Worm (Caenorhabditis elegans) whole organism, young adult: Measurements from ENCODE around the gene C28H8.8.

Experiments
- B0336.3 ChIP-seq: fragments of 200-800 bp; sonication (Bioruptor generic); IDR thresholded peaks from 2 replicates; pipeline ENCODE4 v1.3.6; 2022; ENCODE audit warnings: missing genetic modification characterization, missing compliant biosample characterization
- C06A6.2 ChIP-seq: fragments of 200-800 bp; sonication (Bioruptor generic); conservative IDR thresholded peaks from 2 replicates; pipeline ENCODE4 v1.3.6; 2022; ENCODE audit warnings: missing genetic modification characterization, missing compliant biosample characterization
- C17E4.6 ChIP-seq: fragments of 200-800 bp; sonication (Bioruptor generic); IDR thresholded peaks from 2 replicates; pipeline ENCODE4 v1.3.6; 2022; ENCODE audit warnings: missing genetic modification reagents, missing genetic modification characterization, missing compliant biosample characterization
- F39B2.1 ChIP-seq: fragments of 200-800 bp; sonication (Bioruptor generic); IDR thresholded peaks from 2 replicates; pipeline ENCODE4 v1.3.6; 2022; ENCODE audit warnings: missing genetic modification reagents, missing genetic modification characterization, missing compliant biosample characterization
- F55B11.4 ChIP-seq: sonication (generic microtip); optimal IDR thresholded peaks from 2 replicates; lab custom pipeline; 2016; ENCODE audit warnings: missing compliant biosample characterization, missing genetic modification characterization, borderline replicate concordance; ENCODE audit not compliant: insufficient read depth
- K11D2.4 ChIP-seq: fragments of 200-800 bp; sonication (Bioruptor generic); IDR thresholded peaks from 2 replicates; pipeline ENCODE4 v1.3.6; 2022; ENCODE audit warnings: missing genetic modification reagents, missing genetic modification characterization, missing compliant biosample characterization
- K12H6.12 ChIP-seq: fragments of 200-800 bp; sonication (Bioruptor generic); optimal IDR thresholded peaks from 2 replicates; lab custom pipeline; 2018; ENCODE audit warnings: mild to moderate bottlenecking, missing genetic modification characterization, missing compliant biosample characterization
- T07F8.4 ChIP-seq: sonication (generic microtip); optimal IDR thresholded peaks from 2 replicates; lab custom pipeline; 2016; ENCODE audit warnings: mild to moderate bottlenecking, missing genetic modification characterization, moderate library complexity, missing compliant biosample characterization
- Y53G8AR.9 ChIP-seq: fragments of 200-800 bp; sonication (Bioruptor generic); conservative IDR thresholded peaks from 2 replicates; pipeline ENCODE4 v1.3.6; 2022; ENCODE audit warnings: missing genetic modification reagents, missing genetic modification characterization, missing compliant biosample characterization
- aptf-2 ChIP-seq: fragments of 200-800 bp; sonication (Bioruptor generic); conservative IDR thresholded peaks from 2 replicates; pipeline ENCODE4 v1.3.6; 2022; ENCODE audit warnings: missing genetic modification reagents, missing genetic modification characterization, missing compliant biosample characterization
- attf-6 ChIP-seq: fragments of 200-800 bp; sonication (Bioruptor generic); IDR thresholded peaks from 2 replicates; pipeline ENCODE4 v1.3.6; 2022; ENCODE audit warnings: missing genetic modification reagents, missing genetic modification characterization, missing compliant biosample characterization
- bed-1 ChIP-seq: fragments of 200-800 bp; sonication (Bioruptor generic); IDR thresholded peaks from 2 replicates; pipeline ENCODE4 v1.3.6; 2022; ENCODE audit warnings: missing genetic modification reagents, missing genetic modification characterization, missing compliant biosample characterization
- cebp-1 ChIP-seq, 2 experiments: fragments of 200-800 bp in 1 of 2; sonication (Bioruptor generic) in 1 of 2; sonication (generic microtip) in 1 of 2; IDR thresholded peaks in 1 of 2; optimal IDR thresholded peaks in 1 of 2; 2 replicates each; pipeline versions ENCODE4 v1.3.6 to Lab custom; 2017 to 2022; ENCODE audit warnings: missing compliant biosample characterization in 2 of 2, missing genetic modification characterization in 2 of 2, mild to moderate bottlenecking in 1 of 2, missing genetic modification reagents in 1 of 2, moderate library complexity in 1 of 2
- ceh-27 ChIP-seq: fragments of 200-800 bp; sonication (Bioruptor generic); optimal IDR thresholded peaks from 2 replicates; lab custom pipeline; 2018; ENCODE audit warnings: mild to moderate bottlenecking, missing genetic modification characterization, moderate library complexity, missing compliant biosample characterization
- chd-7 ChIP-seq: sonication (generic microtip); optimal IDR thresholded peaks from 2 replicates; lab custom pipeline; 2016; ENCODE audit warnings: mild to moderate bottlenecking, missing genetic modification characterization, moderate library complexity, missing compliant biosample characterization
- dox-1 ChIP-seq: fragments of 200-800 bp; sonication (Bioruptor generic); IDR thresholded peaks from 2 replicates; pipeline ENCODE4 v1.3.6; 2022; ENCODE audit warnings: missing genetic modification reagents, missing genetic modification characterization, missing compliant biosample characterization
- dpl-1 ChIP-seq: fragments of 150-350 bp; optimal IDR thresholded peaks from 2 replicates; lab custom pipeline; 2014; ENCODE audit warnings: missing biosample characterization, missing genetic modification reagents, missing genetic modification characterization
- egl-18 ChIP-seq: fragments of 200-800 bp; sonication (Bioruptor generic); IDR thresholded peaks from 2 replicates; pipeline ENCODE4 v1.3.6; 2022; ENCODE audit warnings: missing genetic modification reagents, missing genetic modification characterization, missing compliant biosample characterization
- hsf-1 ChIP-seq: fragments of 200-800 bp; sonication (Bioruptor generic); IDR thresholded peaks from 2 replicates; pipeline ENCODE4 v1.3.6; 2022; ENCODE audit warnings: missing genetic modification reagents, missing genetic modification characterization, missing compliant biosample characterization
- let-526 ChIP-seq: fragments of 200-800 bp; sonication (Bioruptor generic); IDR thresholded peaks from 2 replicates; pipeline ENCODE4 v1.3.6; 2022; ENCODE audit warnings: missing genetic modification reagents, missing genetic modification characterization, missing compliant biosample characterization
- lin-35 ChIP-seq, 3 experiments: fragments of 150-350 bp in 2 of 3; sonication (generic microtip) in 1 of 3; optimal IDR thresholded peaks; 2 replicates each; lab custom pipeline; 2014 to 2018; ENCODE audit warnings: missing biosample characterization in 3 of 3, missing genetic modification characterization in 3 of 3, missing genetic modification reagents in 3 of 3
- lin-40 ChIP-seq: sonication (generic microtip); optimal IDR thresholded peaks from 2 replicates; lab custom pipeline; 2016; ENCODE audit warnings: missing genetic modification characterization, mild to moderate bottlenecking, missing compliant biosample characterization, missing genotype, missing genetic modification reagents
- lin-54 ChIP-seq: fragments of 200-800 bp; sonication (Bioruptor generic); optimal IDR thresholded peaks from 2 replicates; lab custom pipeline; 2018; ENCODE audit warnings: mild to moderate bottlenecking, missing genetic modification characterization, missing compliant biosample characterization
- lsl-1 ChIP-seq: fragments of 200-800 bp; sonication (Bioruptor generic); optimal IDR thresholded peaks from 2 replicates; lab custom pipeline; 2018; ENCODE audit warnings: mild to moderate bottlenecking, missing genetic modification characterization, moderate library complexity, missing compliant biosample characterization
- mel-28 ChIP-seq: sonication (generic microtip); optimal IDR thresholded peaks from 2 replicates; lab custom pipeline; 2016; ENCODE audit warnings: borderline replicate concordance, mild to moderate bottlenecking, missing genetic modification characterization, missing compliant biosample characterization
- nhr-120 ChIP-seq: fragments of 200-800 bp; sonication (Bioruptor generic); IDR thresholded peaks from 2 replicates; pipeline ENCODE4 v1.3.6; 2022; ENCODE audit warnings: missing genetic modification characterization, missing compliant biosample characterization
- rcor-1 ChIP-seq: fragments of 200-800 bp; sonication (Bioruptor generic); IDR thresholded peaks from 2 replicates; pipeline ENCODE4 v1.3.6; 2022; ENCODE audit warnings: missing genetic modification reagents, missing genetic modification characterization, missing compliant biosample characterization
- rec-8 ChIP-seq, 2 experiments: sonication (generic microtip); optimal IDR thresholded peaks; 2 replicates each; lab custom pipeline; 2016; ENCODE audit warnings: mild to moderate bottlenecking in 2 of 2, missing genetic modification characterization in 2 of 2, missing genetic modification reagents in 2 of 2, missing genotype in 2 of 2, missing biosample characterization in 1 of 2, missing compliant biosample characterization in 1 of 2, moderate library complexity in 1 of 2
- sea-2 ChIP-seq: fragments of 200-800 bp; sonication (Bioruptor generic); IDR thresholded peaks from 2 replicates; pipeline ENCODE4 v1.3.6; 2022; ENCODE audit warnings: missing genetic modification characterization, missing compliant biosample characterization
- tbp1 ChIP-seq: fragments of 200-800 bp; sonication (Bioruptor generic); optimal IDR thresholded peaks from 2 replicates; lab custom pipeline; 2018; ENCODE audit warnings: mild to moderate bottlenecking, missing genetic modification characterization, missing compliant biosample characterization
- unc-62 ChIP-seq: fragments of 150-350 bp; optimal IDR thresholded peaks from 2 replicates; lab custom pipeline; 2014; ENCODE audit warnings: missing biosample characterization, missing genetic modification reagents, missing genetic modification characterization
- xnd-1 ChIP-seq: sonication (generic microtip); optimal IDR thresholded peaks from 2 replicates; lab custom pipeline; 2016; ENCODE audit warnings: missing genotype, missing genetic modification reagents, missing genetic modification characterization, missing compliant biosample characterization
- zfh-2 ChIP-seq: fragments of 200-800 bp; sonication (Bioruptor generic); conservative IDR thresholded peaks from 2 replicates; pipeline ENCODE4 v1.3.6; 2022; ENCODE audit warnings: missing genetic modification reagents, missing genetic modification characterization, missing compliant biosample characterization
- ztf-25 ChIP-seq: fragments of 200-800 bp; sonication (Bioruptor generic); IDR thresholded peaks from 2 replicates; pipeline ENCODE4 v1.3.6; 2022; ENCODE audit warnings: missing genetic modification reagents, missing genetic modification characterization, missing compliant biosample characterization
- ztf-26 ChIP-seq: sonication (generic microtip); optimal IDR thresholded peaks from 2 replicates; lab custom pipeline; 2017; ENCODE audit warnings: missing genetic modification characterization, missing compliant biosample characterization
- ztf-28 ChIP-seq: fragments of 200-800 bp; sonication (Bioruptor generic); IDR thresholded peaks from 2 replicates; pipeline ENCODE4 v1.3.6; 2022; ENCODE audit warnings: missing genetic modification reagents, missing genetic modification characterization, missing compliant biosample characterization

The C28H8.8 gene

ce11 chrIII:5876140-5876675 is 12.4 kb downstream of the C28H8.8 start, which contains the start of gene aldo-2 (continued):
- TF ChIP-seq rcor-1 (GFP tag; lab: Robert Waterston, UW) (peak; percentile 73), C17E4.6 (peak; percentile 84), ztf-26 (peak; percentile 25), rec-8 (tag; optimal IDR thresholded peaks at IDR 0.05; lab: Kevin White, UChicago) (no peak), ceh-27 (GFP tag; lab: Kevin White, UChicago) (peak; percentile 42), B0336.3 (GFP tag; lab: Robert Waterston, UW) (0 out of 2 replicates have a peak, but pooled peaks have one; percentile 58), unc-62 (GFP tag; lab: Kevin White, UChicago) (no peak), chd-7 (tag; lab: Kevin White, UChicago) (no peak), xnd-1 (tag; lab: Kevin White, UChicago) (peak; percentile 92)

DNA sequence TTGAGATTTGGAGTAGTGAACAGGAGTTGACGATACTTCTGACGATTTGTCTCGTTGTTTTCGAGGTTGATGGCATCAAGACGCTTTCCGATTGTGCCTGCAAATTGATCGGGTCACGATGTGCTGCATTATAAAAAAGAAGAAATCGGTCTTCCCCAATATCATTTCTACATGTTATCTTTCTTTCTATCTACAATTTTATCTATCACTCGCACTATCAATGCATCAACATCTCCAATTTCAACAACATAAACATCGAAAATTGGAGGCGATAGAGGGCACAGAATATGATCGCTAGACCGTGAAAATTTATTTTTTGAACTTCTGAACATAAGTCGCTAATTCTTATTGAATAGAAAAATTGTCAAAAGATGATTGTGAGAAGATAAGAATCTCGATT is 12.9 kb downstream of the C28H8.8 start:
- TF ChIP-seq K11D2.4 (GFP tag; lab: Robert Waterston, UW) (no peak), lsl-1 (GFP tag; lab: Kevin White, UChicago) (no peak), mel-28 (tag; lab: Kevin White, UChicago) (no peak), aptf-2 (GFP tag; lab: Robert Waterston, UW) (no peak), let-526 (GFP tag; lab: Robert Waterston, UW) (no peak), ztf-25 (no peak), dpl-1 (GFP tag; lab: Kevin White, UChicago) (no peak), F39B2.1 (no peak), egl-18 (no peak), lin-54 (no peak), C06A6.2 (GFP tag; lab: Robert Waterston, UW) (no peak), F55B11.4 (tag; lab: Kevin White, UChicago) (no peak), nhr-120 (no peak), lin-40 (no peak), T07F8.4 (tag; lab: Kevin White, UChicago) (no peak), sea-2 (GFP tag; lab: Robert Waterston, UW) (no peak), K12H6.12 (tag; lab: Kevin White, UChicago) (no peak)

- TF ChIP-seq dox-1 (GFP tag; lab: Robert Waterston, UW) (peak; percentile 21; the same call in 1 of the 2 replicates), zfh-2 (GFP tag; lab: Robert Waterston, UW) (peak; percentile 61; the same call in 1 of the 2 replicates), attf-6 (no peak), ztf-28 (GFP tag; lab: Robert Waterston, UW) (0 out of 2 replicates have a peak, but pooled peaks have one; percentile 41), rcor-1 (GFP tag; lab: Robert Waterston, UW) (no peak), tbp1 (GFP tag; lab: Kevin White, UChicago) (no peak), lin-54 (no peak), lin-35 (GFP tag; optimal IDR thresholded peaks at IDR 0.05; lab: Kevin White, UChicago) (no peak), ztf-26 (peak; percentile 4), nhr-120 (no peak), cebp-1 (GFP tag; IDR thresholded peaks at IDR 0.05; lab: Robert Waterston, UW) (no peak), cebp-1 (tag; optimal IDR thresholded peaks at IDR 0.05; lab: Kevin White, UChicago) (no peak), Y53G8AR.9 (GFP tag; lab: Robert Waterston, UW) (0 out of 2 replicates have a peak, but pooled peaks have one; percentile 24), bed-1 (GFP tag; lab: Robert Waterston, UW) (no peak), hsf-1 (0 out of 2 replicates have a peak, but pooled peaks have one; percentile 38)
Observed at ce11 chrIII:5875418-5875702, 13.2 kb downstream of the C28H8.8 start.
